Worm (Caenorhabditis elegans): Measurements from ENCODE around the gene M60.6.

- TF ChIP-seq gmeb-2 (tag; optimal IDR thresholded peaks at IDR 0.05) (no peak), nfya-1 (tag; optimal IDR thresholded peaks at IDR 0.05) (no peak), ets-4 (tag; optimal IDR thresholded peaks at IDR 0.05) (no peak)
Measured at ce11 chrX:8236515-8236914, 15.7 kb downstream of the M60.6 start.
